Fruit fly (Drosophila melanogaster): Measurements from ENCODE around the gene Cdk2.

Cdk2 gene

DNA sequence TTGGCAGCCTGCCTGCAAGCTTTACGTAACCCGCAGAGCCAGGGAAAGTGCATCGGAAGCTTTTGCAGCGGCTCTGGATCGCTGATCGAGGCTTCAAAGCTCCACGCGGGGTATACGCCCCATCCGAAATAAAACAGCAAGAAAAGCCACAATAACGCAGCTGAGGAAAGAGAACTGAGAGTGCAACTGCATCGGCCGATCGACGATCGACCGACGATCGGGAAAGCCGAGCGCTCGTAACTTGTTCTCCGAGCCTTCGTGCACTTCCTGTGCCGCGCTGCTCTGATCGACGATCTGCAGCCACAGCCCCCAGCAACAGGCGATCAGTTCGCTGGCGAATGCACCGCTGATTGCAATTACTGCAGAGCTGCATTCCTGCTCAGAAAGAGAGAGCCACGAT, 44.5 kb downstream of the Cdk2 start:
- TF ChIP-seq Ravus (GFP tag; IDR thresholded peaks at IDR 0.05), result no peak
- TF ChIP-seq CG14860 (GFP tag; IDR thresholded peaks at IDR 0.05; ENCODE audit: partially characterized antibody), result no peak
- no peak for TF ChIP-seq klu (GFP tag; IDR thresholded peaks at IDR 0.05)
- TF ChIP-seq CG18476 (GFP tag; optimal IDR thresholded peaks at IDR 0.05), result no peak
- TF ChIP-seq H2.0 (GFP tag; IDR thresholded peaks at IDR 0.05), result no peak
- peak; percentile 83 for TF ChIP-seq Drgx (GFP tag; IDR thresholded peaks at IDR 0.05)
- TF ChIP-seq slp2 (GFP tag; optimal IDR thresholded peaks at IDR 0.05), result no peak
- no peak for TF ChIP-seq CG4404 (GFP tag; IDR thresholded peaks at IDR 0.05)
- TF ChIP-seq Hand (GFP tag; optimal IDR thresholded peaks at IDR 0.05), result no peak
- peak; percentile 41 for TF ChIP-seq CG8478 (optimal IDR thresholded peaks at IDR 0.05)
- no peak for TF ChIP-seq btn (GFP tag; optimal IDR thresholded peaks at IDR 0.05)
- TF ChIP-seq nom (GFP tag; optimal IDR thresholded peaks at IDR 0.05), result peak; percentile 93
- TF ChIP-seq CG7357 (GFP tag; IDR thresholded peaks at IDR 0.05), result 0 out of 3 replicates have a peak, but pooled peaks have one; percentile 25
- peak in 1 of 2 experiments; percentile 56 for TF ChIP-seq bsh (GFP tag; optimal IDR thresholded peaks at IDR 0.05)
- peak; percentile 53 for TF ChIP-seq lbe (GFP tag; optimal IDR thresholded peaks at IDR 0.05)
- peak; percentile 82 for TF ChIP-seq Deaf1 (tag; optimal IDR thresholded peaks at IDR 0.05)
- no peak for TF ChIP-seq Dfd (GFP tag; optimal IDR thresholded peaks at IDR 0.05)
- no peak for TF ChIP-seq CG4282 (GFP tag; optimal IDR thresholded peaks at IDR 0.05)
- peak; percentile 28 for TF ChIP-seq CG15479 (GFP tag; optimal IDR thresholded peaks at IDR 0.05)
- no peak for TF ChIP-seq YL-1 (GFP tag; optimal IDR thresholded peaks at IDR 0.05)
- TF ChIP-seq disco-r (GFP tag; optimal IDR thresholded peaks at IDR 0.05), result no peak
- TF ChIP-seq otp (GFP tag; IDR thresholded peaks at IDR 0.05), result no peak
- TF ChIP-seq CG7786 (GFP tag; optimal IDR thresholded peaks at IDR 0.05), result no peak
- TF ChIP-seq CG16813 (GFP tag; IDR thresholded peaks at IDR 0.05; ENCODE audit: partially characterized antibody), result 0 out of 3 replicates have a peak, but pooled peaks have one; percentile 33
- no peak for TF ChIP-seq CG10654 (GFP tag; optimal IDR thresholded peaks at IDR 0.05)
- TF ChIP-seq CG4820 (GFP tag; optimal IDR thresholded peaks at IDR 0.05), result no peak
- no peak for TF ChIP-seq CG5953 (GFP tag; IDR thresholded peaks at IDR 0.05)
- TF ChIP-seq Eip74EF (GFP tag; optimal IDR thresholded peaks at IDR 0.05), result no peak
- no peak for TF ChIP-seq CG11456 (GFP tag; IDR thresholded peaks at IDR 0.05)
- TF ChIP-seq Six4 (GFP tag; optimal IDR thresholded peaks at IDR 0.05), result no peak
- peak; percentile 25 for TF ChIP-seq Ets65A (GFP tag)
- TF ChIP-seq knrl (GFP tag; IDR thresholded peaks at IDR 0.05; ENCODE audit: partially characterized antibody), result no peak
- 0 out of 3 replicates have a peak, but pooled peaks have one; percentile 21 for TF ChIP-seq zen2 (GFP tag; IDR thresholded peaks at IDR 0.05; ENCODE audit: partially characterized antibody)
- peak; percentile 75 for TF ChIP-seq corto (GFP tag; optimal IDR thresholded peaks at IDR 0.05)

DNA sequence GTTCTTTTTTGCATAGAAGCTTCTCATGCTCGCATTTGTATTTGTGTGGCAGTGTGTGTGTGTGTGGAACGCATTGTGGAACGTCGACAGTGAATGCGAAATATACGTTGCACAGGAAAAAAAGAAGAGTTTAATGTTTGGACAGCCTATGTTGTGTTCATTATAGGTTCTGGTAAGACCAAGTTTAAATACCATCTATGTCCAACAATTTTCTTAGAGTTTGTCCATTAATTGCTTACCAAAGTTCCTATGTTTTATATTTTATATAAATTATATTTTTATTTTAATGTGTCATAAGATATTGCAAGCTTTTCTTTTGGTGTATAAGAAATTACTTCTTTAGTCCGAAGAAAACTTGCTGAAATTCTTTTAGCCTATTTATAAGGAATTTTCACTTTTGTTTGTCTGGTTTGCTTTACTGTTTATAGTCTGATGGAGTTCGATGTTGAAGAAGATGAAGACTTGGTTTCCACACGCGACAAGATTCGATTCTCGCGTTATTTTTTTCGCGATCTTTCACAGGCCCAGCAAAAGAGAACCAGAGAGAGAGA, 46.8 kb downstream of the Cdk2 start:
- TF ChIP-seq nom (GFP tag; optimal IDR thresholded peaks at IDR 0.05) (peak; percentile 65), hbn (GFP tag; IDR thresholded peaks at IDR 0.05; ENCODE audit: partially characterized antibody) (no peak), Hand (GFP tag; optimal IDR thresholded peaks at IDR 0.05) (no peak), ap (GFP tag; IDR thresholded peaks at IDR 0.05) (no peak), CG5180 (GFP tag; optimal IDR thresholded peaks at IDR 0.05) (no peak), row (GFP tag; IDR thresholded peaks at IDR 0.05) (no peak), Drgx (GFP tag; IDR thresholded peaks at IDR 0.05) (peak; percentile 73), bsh (GFP tag; optimal IDR thresholded peaks at IDR 0.05) (peak in 1 of 2 experiments; percentile 74)

DNA sequence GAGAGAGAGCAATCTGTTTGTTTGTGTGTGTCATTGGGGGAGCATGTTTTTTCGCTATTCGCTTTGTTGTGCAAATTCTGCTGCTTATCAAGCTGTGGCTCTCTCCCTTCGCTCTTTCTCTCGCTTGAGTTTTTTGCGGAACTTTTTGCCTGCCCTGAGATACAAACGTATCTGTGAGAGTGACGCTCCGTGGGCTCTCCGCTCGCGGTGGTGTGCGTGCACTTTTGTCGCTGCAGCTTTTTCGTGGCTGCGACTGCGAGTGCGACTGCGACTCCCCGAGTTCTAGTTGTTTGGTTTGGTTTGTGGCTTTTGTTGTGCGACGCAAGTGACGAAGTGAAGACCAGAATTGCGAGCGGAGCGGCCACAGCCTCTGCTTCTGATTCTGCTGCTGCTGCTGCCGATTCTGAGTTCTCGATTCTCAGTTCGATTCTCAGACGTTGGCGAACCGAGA, 47.3 kb downstream of the Cdk2 start:
- no peak for TF ChIP-seq pros (GFP tag; optimal IDR thresholded peaks at IDR 0.05)
- no peak for TF ChIP-seq CG42726 (GFP tag; IDR thresholded peaks at IDR 0.05; ENCODE audit: partially characterized antibody)
- TF ChIP-seq lbe (GFP tag; optimal IDR thresholded peaks at IDR 0.05), result peak; percentile 83
- TF ChIP-seq CG2712 (tag; optimal IDR thresholded peaks at IDR 0.05), result no peak
- no peak for TF ChIP-seq Rfx (GFP tag; IDR thresholded peaks at IDR 0.05)
- no peak for TF ChIP-seq CG7839 (tag; optimal IDR thresholded peaks at IDR 0.05)
- TF ChIP-seq shn (GFP tag; optimal IDR thresholded peaks at IDR 0.05), result no peak
- peak; percentile 82 for TF ChIP-seq Drgx (GFP tag; IDR thresholded peaks at IDR 0.05)
- no peak for TF ChIP-seq mam (GFP tag; optimal IDR thresholded peaks at IDR 0.05)
- peak; percentile 40 for TF ChIP-seq corto (GFP tag; optimal IDR thresholded peaks at IDR 0.05)
- TF ChIP-seq Trl (optimal IDR thresholded peaks at IDR 0.05), result peak; percentile 40 to 43
- no peak for TF ChIP-seq Trl (GFP tag; optimal IDR thresholded peaks at IDR 0.05)
- no peak for TF ChIP-seq Mrtf (GFP tag; IDR thresholded peaks at IDR 0.05)
- TF ChIP-seq CG32772 (GFP tag; IDR thresholded peaks at IDR 0.05), result no peak
- peak; percentile 62 for TF ChIP-seq nom (GFP tag; optimal IDR thresholded peaks at IDR 0.05)

Data from whole organism, embryonic.